Fruit fly (Drosophila melanogaster): ENCODE data around the gene CG13445.

CG13445 gene

dm6 chr3L:15815353-15816142 lies 6.3 kb downstream of the CG13445 start (continued):
- TF ChIP-seq acj6 (GFP tag; optimal IDR thresholded peaks at IDR 0.05) (peak; percentile 95), CG10631 (GFP tag; optimal IDR thresholded peaks at IDR 0.05) (peak; percentile 96), spab (GFP tag; optimal IDR thresholded peaks at IDR 0.05) (peak; percentile 90), CG3032 (tag; optimal IDR thresholded peaks at IDR 0.05) (peak; percentile 90), pdm3 (GFP tag; optimal IDR thresholded peaks at IDR 0.05) (peak; percentile 91), eg (GFP tag; IDR thresholded peaks at IDR 0.05) (no peak; the same call in 1 of the 3 replicates), fkh (GFP tag; optimal IDR thresholded peaks at IDR 0.05) (peak; percentile 18), Hr4 (GFP tag; optimal IDR thresholded peaks at IDR 0.05) (peak; percentile 93), CG6854 (GFP tag; optimal IDR thresholded peaks at IDR 0.05) (peak; percentile 75), CG8119 (GFP tag; IDR thresholded peaks at IDR 0.05) (peak; percentile 95), esn (GFP tag; optimal IDR thresholded peaks at IDR 0.05) (peak; percentile 96), CG8319 (GFP tag; optimal IDR thresholded peaks at IDR 0.05) (peak; percentile 92), OdsH (GFP tag; optimal IDR thresholded peaks at IDR 0.05) (peak; percentile 95), Blimp-1 (GFP tag; optimal IDR thresholded peaks at IDR 0.05) (peak; percentile 74), net (GFP tag; optimal IDR thresholded peaks at IDR 0.05) (peak; percentile 95)

- TF ChIP-seq CG9139 (GFP tag; optimal IDR thresholded peaks at IDR 0.05), result no peak
- TF ChIP-seq pdm3 (GFP tag; optimal IDR thresholded peaks at IDR 0.05), result no peak
- no peak for TF ChIP-seq CG1621 (tag; optimal IDR thresholded peaks at IDR 0.05)
- no peak for TF ChIP-seq CG15336 (GFP tag; IDR thresholded peaks at IDR 0.05)
- TF ChIP-seq Eip78C (GFP tag), result no peak
- TF ChIP-seq CG11762 (GFP tag; optimal IDR thresholded peaks at IDR 0.05; ENCODE audit: insufficient read depth), result no peak
- TF ChIP-seq CG3032 (tag; optimal IDR thresholded peaks at IDR 0.05), result no peak
- no peak for TF ChIP-seq net (GFP tag; optimal IDR thresholded peaks at IDR 0.05)
Measured at dm6 chr3L:15816143-15816487, 6.8 kb downstream of the CG13445 start, which contains the start of gene fwe. Gene fwe (minus strand): TSS chr3L:15816410.

- no peak for TF ChIP-seq Ets21C (GFP tag; optimal IDR thresholded peaks at IDR 0.05)
- TF ChIP-seq esn (GFP tag; optimal IDR thresholded peaks at IDR 0.05), result no peak
- TF ChIP-seq Hr39 (GFP tag; optimal IDR thresholded peaks at IDR 0.05), result no peak
- TF ChIP-seq Hr4 (GFP tag; optimal IDR thresholded peaks at IDR 0.05), result no peak
- TF ChIP-seq vri (GFP tag; optimal IDR thresholded peaks at IDR 0.05), result no peak
- no peak for TF ChIP-seq pdm3 (GFP tag; optimal IDR thresholded peaks at IDR 0.05)
- TF ChIP-seq CG16779 (tag; optimal IDR thresholded peaks at IDR 0.05), result no peak
- TF ChIP-seq CG7368 (GFP tag; optimal IDR thresholded peaks at IDR 0.05), result no peak
- no peak for TF ChIP-seq fd85E (GFP tag; optimal IDR thresholded peaks at IDR 0.05)
- no peak for TF ChIP-seq CG1621 (tag; optimal IDR thresholded peaks at IDR 0.05)
- no peak for TF ChIP-seq CG15336 (GFP tag; IDR thresholded peaks at IDR 0.05)
- TF ChIP-seq lz (GFP tag; optimal IDR thresholded peaks at IDR 0.05), result no peak
- no peak for TF ChIP-seq CG11294 (GFP tag; IDR thresholded peaks at IDR 0.05)
- TF ChIP-seq CG11902 (GFP tag; optimal IDR thresholded peaks at IDR 0.05), result no peak
- no peak for TF ChIP-seq Eip78C (GFP tag)
- TF ChIP-seq fkh (GFP tag; optimal IDR thresholded peaks at IDR 0.05), result no peak
- TF ChIP-seq CG32006 (GFP tag; optimal IDR thresholded peaks at IDR 0.05), result no peak
- no peak for TF ChIP-seq CG9139 (GFP tag; optimal IDR thresholded peaks at IDR 0.05)
Measured at dm6 chr3L:15816714-15817113, 7.4 kb downstream of the CG13445 start, which contains the start of gene CkIIalpha-i1. Gene CkIIalpha-i1 (plus strand): TSS chr3L:15816979.

- TF ChIP-seq Hr38 (GFP tag; optimal IDR thresholded peaks at IDR 0.05) (no peak), CG16779 (tag; optimal IDR thresholded peaks at IDR 0.05) (peak; percentile 9), Lpt (GFP tag; optimal IDR thresholded peaks at IDR 0.05) (no peak), CG32006 (GFP tag; optimal IDR thresholded peaks at IDR 0.05) (no peak), fd85E (GFP tag; optimal IDR thresholded peaks at IDR 0.05) (no peak), CG8632 (GFP tag; optimal IDR thresholded peaks at IDR 0.05) (no peak), Eip78C (GFP tag) (peak; percentile 6), eg (GFP tag; IDR thresholded peaks at IDR 0.05) (no peak), achi (GFP tag; optimal IDR thresholded peaks at IDR 0.05) (no peak), cyc (GFP tag; optimal IDR thresholded peaks at IDR 0.05) (no peak), fkh (GFP tag; optimal IDR thresholded peaks at IDR 0.05) (peak; percentile 90), CG8119 (GFP tag; IDR thresholded peaks at IDR 0.05) (no peak)
Measured at dm6 chr3L:15823780-15824423, 14.6 kb downstream of the CG13445 start.

Measured in whole organism, prepupa.